Fruit fly (Drosophila melanogaster): ENCODE results near the gene CG6765.

- TF ChIP-seq CTCF (optimal IDR thresholded peaks at IDR 0.05) (no peak), CG8478 (optimal IDR thresholded peaks at IDR 0.05) (no peak)
These were observed 32.9 kb downstream of the CG6765 start for dm6 chr3L:8545473-8545872.
